Fruit fly (Drosophila melanogaster): ENCODE results near the gene Fum3.

Fum3 gene

DNA sequence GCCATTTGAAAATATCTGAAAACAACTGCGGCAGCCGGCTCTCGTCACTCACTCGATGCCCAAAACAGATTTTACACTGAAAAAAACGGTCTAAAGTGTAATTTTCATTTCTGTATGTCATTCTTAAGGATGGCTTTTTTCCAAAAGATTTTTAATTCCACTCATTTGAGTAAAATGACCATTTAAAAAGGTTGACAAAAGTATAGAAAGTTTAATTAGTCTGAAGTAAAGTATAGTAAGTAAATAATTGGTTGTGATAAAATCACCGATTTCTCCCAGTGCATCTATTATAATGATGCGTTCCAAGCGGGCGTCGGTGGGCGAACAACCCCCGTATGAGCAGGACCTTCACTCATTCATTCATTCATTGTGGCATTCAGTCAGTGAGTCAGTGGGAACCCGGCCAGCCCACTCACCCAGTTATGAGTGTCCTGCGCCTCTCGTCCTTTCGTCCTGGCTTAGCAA, 43.3 kb downstream of the Fum3 start (continued):
- TF ChIP-seq ash1 (GFP tag; optimal IDR thresholded peaks at IDR 0.05) = no peak
- peak; percentile 29 for TF ChIP-seq Nf-YB (GFP tag; optimal IDR thresholded peaks at IDR 0.05)
- TF ChIP-seq aop (GFP tag; IDR thresholded peaks at IDR 0.05) = 0 out of 2 replicates have a peak, but pooled peaks have one; percentile 23
- TF ChIP-seq CG4404 (GFP tag; IDR thresholded peaks at IDR 0.05) = peak; percentile 83
- peak; percentile 50 for TF ChIP-seq CG18619 (GFP tag; optimal IDR thresholded peaks at IDR 0.05)
- peak; percentile 87 for TF ChIP-seq CG17328 (GFP tag; IDR thresholded peaks at IDR 0.05)
- TF ChIP-seq tll (GFP tag; optimal IDR thresholded peaks at IDR 0.05) = peak in 1 of 2 experiments; percentile 37
- TF ChIP-seq Ptx1 (GFP tag; IDR thresholded peaks at IDR 0.05) = peak; percentile 78
- no peak for TF ChIP-seq zen2 (GFP tag; IDR thresholded peaks at IDR 0.05; ENCODE audit: partially characterized antibody)
- TF ChIP-seq dati (GFP tag; IDR thresholded peaks at IDR 0.05) = peak; percentile 46
- TF ChIP-seq gsb (GFP tag; IDR thresholded peaks at IDR 0.05) = 0 out of 2 replicates have a peak, but pooled peaks have one; percentile 6
- TF ChIP-seq HLH4C (GFP tag; IDR thresholded peaks at IDR 0.05; ENCODE audit: partially characterized antibody) = no peak
- TF ChIP-seq CG8478 (optimal IDR thresholded peaks at IDR 0.05) = no peak
- peak; percentile 46 for TF ChIP-seq CG2120 (GFP tag; optimal IDR thresholded peaks at IDR 0.05)
- TF ChIP-seq CG32772 (GFP tag; IDR thresholded peaks at IDR 0.05) = peak; percentile 86
- TF ChIP-seq Stat92E (GFP tag; optimal IDR thresholded peaks at IDR 0.05) = no peak
- peak; percentile 53; the same call in 1 of the 3 replicates for TF ChIP-seq gce (GFP tag; IDR thresholded peaks at IDR 0.05)
- peak; percentile 91 for TF ChIP-seq zfh1 (GFP tag; IDR thresholded peaks at IDR 0.05)
- TF ChIP-seq bcd (GFP tag; optimal IDR thresholded peaks at IDR 0.05) = peak; percentile 57
- peak; percentile 64 for TF ChIP-seq cwo (GFP tag; optimal IDR thresholded peaks at IDR 0.05)
- TF ChIP-seq H2.0 (GFP tag; IDR thresholded peaks at IDR 0.05) = peak; percentile 71
- peak; percentile 50 for TF ChIP-seq bab2 (GFP tag; optimal IDR thresholded peaks at IDR 0.05)
- TF ChIP-seq CG12299 (tag; optimal IDR thresholded peaks at IDR 0.05) = peak; percentile 42
- TF ChIP-seq CG11723 (GFP tag; optimal IDR thresholded peaks at IDR 0.05) = peak; percentile 34
- TF ChIP-seq Six4 (GFP tag; optimal IDR thresholded peaks at IDR 0.05) = peak; percentile 33
- peak; percentile 86 for TF ChIP-seq CG11695 (GFP tag; IDR thresholded peaks at IDR 0.05)
- TF ChIP-seq CG6765 (GFP tag; optimal IDR thresholded peaks at IDR 0.05) = peak; percentile 38
- peak; percentile 69 for TF ChIP-seq CG5245 (GFP tag; optimal IDR thresholded peaks at IDR 0.05)
- peak; percentile 68 for TF ChIP-seq CG3847 (GFP tag; IDR thresholded peaks at IDR 0.05)
- peak; percentile 16 for TF ChIP-seq CG17186 (GFP tag; optimal IDR thresholded peaks at IDR 0.05)
- peak; percentile 31 for TF ChIP-seq HmgZ (tag; optimal IDR thresholded peaks at IDR 0.05)
- TF ChIP-seq Nf-YA (GFP tag; IDR thresholded peaks at IDR 0.05) = 0 out of 2 replicates have a peak, but pooled peaks have one; percentile 29
- no peak for TF ChIP-seq CG13287 (GFP tag; IDR thresholded peaks at IDR 0.05; ENCODE audit: partially characterized antibody)
- TF ChIP-seq NK7.1 (GFP tag; optimal IDR thresholded peaks at IDR 0.05) = peak; percentile 36
- peak; percentile 85 for TF ChIP-seq CG18599 (GFP tag; optimal IDR thresholded peaks at IDR 0.05)
- peak; percentile 24 for TF ChIP-seq CG12071 (GFP tag; optimal IDR thresholded peaks at IDR 0.05)
- peak; percentile 68; the same call in 2 of the 3 replicates for TF ChIP-seq CG11456 (GFP tag; IDR thresholded peaks at IDR 0.05)
- no peak for TF ChIP-seq insv (GFP tag; optimal IDR thresholded peaks at IDR 0.05)
- TF ChIP-seq CG8944 (GFP tag; optimal IDR thresholded peaks at IDR 0.05) = peak; percentile 31
- no peak for TF ChIP-seq pros (GFP tag; optimal IDR thresholded peaks at IDR 0.05)
- peak; percentile 28 to 73 for TF ChIP-seq chif (GFP tag; optimal IDR thresholded peaks at IDR 0.05)
- peak; percentile 87 for TF ChIP-seq Blimp-1 (GFP tag; optimal IDR thresholded peaks at IDR 0.05)
- TF ChIP-seq CG8359 (GFP tag; optimal IDR thresholded peaks at IDR 0.05; ENCODE audit: borderline replicate concordance) = peak; percentile 72
- peak; percentile 26 for TF ChIP-seq CG30020 (tag; optimal IDR thresholded peaks at IDR 0.05)
- TF ChIP-seq CG13624 (GFP tag; optimal IDR thresholded peaks at IDR 0.05) = peak; percentile 61
- TF ChIP-seq CG16815 (GFP tag; optimal IDR thresholded peaks at IDR 0.05) = peak; percentile 58
- TF ChIP-seq danr (GFP tag; IDR thresholded peaks at IDR 0.05) = peak; percentile 49; the same call in 1 of the 2 replicates
- TF ChIP-seq Sox100B (GFP tag; optimal IDR thresholded peaks at IDR 0.05) = peak; percentile 85
- peak; percentile 57 for TF ChIP-seq CG3281 (GFP tag; optimal IDR thresholded peaks at IDR 0.05)
- TF ChIP-seq kay (GFP tag; optimal IDR thresholded peaks at IDR 0.05) = peak; percentile 37

All from whole organism, embryonic.